Fruit fly (Drosophila melanogaster): Measurements from ENCODE around the gene EMC2A.
A peak's percentile ranks its signal among the peaks of the same experiment; 100 is the strongest.

EMC2A gene

dm6 chr3R:16996059-16996959 lies at the start of gene EMC2A, which contains the start of gene CG3534 (continued):
- no peak for TF ChIP-seq abd-A (tag; optimal IDR thresholded peaks at IDR 0.05)
- TF ChIP-seq croc (GFP tag; conservative IDR thresholded peaks at IDR 0.05): no peak
- no peak for TF ChIP-seq klu (GFP tag; IDR thresholded peaks at IDR 0.05)
- TF ChIP-seq kah (GFP tag; optimal IDR thresholded peaks at IDR 0.05): no peak
- TF ChIP-seq CG9609 (GFP tag; optimal IDR thresholded peaks at IDR 0.05): no peak
- TF ChIP-seq unc-4 (GFP tag; IDR thresholded peaks at IDR 0.05; ENCODE audit: partially characterized antibody): 0 out of 2 replicates have a peak, but pooled peaks have one; percentile 14
- peak; percentile 42 for TF ChIP-seq Hmx (GFP tag; optimal IDR thresholded peaks at IDR 0.05)
- peak; percentile 53 for TF ChIP-seq CG2678 (tag; optimal IDR thresholded peaks at IDR 0.05)
- peak; percentile 49 for TF ChIP-seq CG18262 (tag; optimal IDR thresholded peaks at IDR 0.05)
- TF ChIP-seq Hr39 (optimal IDR thresholded peaks at IDR 0.05): no peak
- no peak for TF ChIP-seq Dp (GFP tag; optimal IDR thresholded peaks at IDR 0.05)
- TF ChIP-seq CG15514 (GFP tag; optimal IDR thresholded peaks at IDR 0.05): peak; percentile 57
- no peak for TF ChIP-seq CG7745 (tag; optimal IDR thresholded peaks at IDR 0.05)
- peak; percentile 20 for TF ChIP-seq sug (tag; optimal IDR thresholded peaks at IDR 0.05)
- no peak for TF ChIP-seq Aef1 (GFP tag; IDR thresholded peaks at IDR 0.05)
- TF ChIP-seq CG42726 (GFP tag; IDR thresholded peaks at IDR 0.05; ENCODE audit: partially characterized antibody): no peak
- TF ChIP-seq maf-S (GFP tag; optimal IDR thresholded peaks at IDR 0.05): peak; percentile 17
- no peak for TF ChIP-seq CG12299 (tag; optimal IDR thresholded peaks at IDR 0.05)
- TF ChIP-seq CG34422 (GFP tag; IDR thresholded peaks at IDR 0.05): no peak
- no peak for TF ChIP-seq Sox102F (GFP tag; optimal IDR thresholded peaks at IDR 0.05)
- TF ChIP-seq CG3838 (GFP tag; optimal IDR thresholded peaks at IDR 0.05): no peak
- no peak for TF ChIP-seq CG12391 (tag; optimal IDR thresholded peaks at IDR 0.05)
- TF ChIP-seq CG14710 (tag; optimal IDR thresholded peaks at IDR 0.05): peak; percentile 49
- no peak for TF ChIP-seq H2.0 (GFP tag; IDR thresholded peaks at IDR 0.05)
- peak; percentile 11 for TF ChIP-seq CG7556 (GFP tag; optimal IDR thresholded peaks at IDR 0.05)
- no peak for TF ChIP-seq CG3847 (GFP tag; IDR thresholded peaks at IDR 0.05)
- TF ChIP-seq Trl (optimal IDR thresholded peaks at IDR 0.05): peak in 1 of 2 experiments; percentile 8
- TF ChIP-seq Trl (GFP tag; optimal IDR thresholded peaks at IDR 0.05): no peak
- no peak for TF ChIP-seq chinmo (GFP tag; IDR thresholded peaks at IDR 0.05; ENCODE audit: partially characterized antibody)
- 0 out of 2 replicates have a peak, but pooled peaks have one; percentile 29 for TF ChIP-seq tna (GFP tag; IDR thresholded peaks at IDR 0.05; ENCODE audit: partially characterized antibody)
- TF ChIP-seq CG15011 (GFP tag; optimal IDR thresholded peaks at IDR 0.05): no peak
- TF ChIP-seq bbx (GFP tag; IDR thresholded peaks at IDR 0.05; ENCODE audit: partially characterized antibody): peak; percentile 16; the same call in 1 of the 2 replicates
- TF ChIP-seq CG7372 (GFP tag; IDR thresholded peaks at IDR 0.05): 0 out of 2 replicates have a peak, but pooled peaks have one; percentile 17
- no peak for TF ChIP-seq CG12155 (GFP tag; optimal IDR thresholded peaks at IDR 0.05)
- no peak for TF ChIP-seq CG12744 (GFP tag; optimal IDR thresholded peaks at IDR 0.05)
- peak; percentile 3 for TF ChIP-seq CG4424 (GFP tag; optimal IDR thresholded peaks at IDR 0.05)
- peak; percentile 18; the same call in 1 of the 2 replicates for TF ChIP-seq vvl (GFP tag; IDR thresholded peaks at IDR 0.05)
- no peak for TF ChIP-seq CG11247 (GFP tag; IDR thresholded peaks at IDR 0.05)
- no peak for TF ChIP-seq CG6272 (GFP tag; IDR thresholded peaks at IDR 0.05)
- no peak for TF ChIP-seq ATbp (GFP tag; optimal IDR thresholded peaks at IDR 0.05)
- TF ChIP-seq CG18619 (GFP tag; optimal IDR thresholded peaks at IDR 0.05): no peak
- TF ChIP-seq Oli (tag; optimal IDR thresholded peaks at IDR 0.05): no peak
- no peak; the same call in 2 of the 3 replicates for TF ChIP-seq CG14860 (GFP tag; IDR thresholded peaks at IDR 0.05; ENCODE audit: partially characterized antibody)
- no peak for TF ChIP-seq CG33213 (GFP tag; optimal IDR thresholded peaks at IDR 0.05)
- no peak for TF ChIP-seq cwo (GFP tag; optimal IDR thresholded peaks at IDR 0.05)
- no peak for TF ChIP-seq CG15479 (GFP tag; optimal IDR thresholded peaks at IDR 0.05)
- TF ChIP-seq Usf (GFP tag; optimal IDR thresholded peaks at IDR 0.05): no peak
- no peak for TF ChIP-seq CG10462 (GFP tag; optimal IDR thresholded peaks at IDR 0.05)
- peak; percentile 31 for TF ChIP-seq Sry-δ (GFP tag; optimal IDR thresholded peaks at IDR 0.05)
